Fruit fly (Drosophila melanogaster): ENCODE results near the gene mthl5.

The mthl5 gene

DNA sequence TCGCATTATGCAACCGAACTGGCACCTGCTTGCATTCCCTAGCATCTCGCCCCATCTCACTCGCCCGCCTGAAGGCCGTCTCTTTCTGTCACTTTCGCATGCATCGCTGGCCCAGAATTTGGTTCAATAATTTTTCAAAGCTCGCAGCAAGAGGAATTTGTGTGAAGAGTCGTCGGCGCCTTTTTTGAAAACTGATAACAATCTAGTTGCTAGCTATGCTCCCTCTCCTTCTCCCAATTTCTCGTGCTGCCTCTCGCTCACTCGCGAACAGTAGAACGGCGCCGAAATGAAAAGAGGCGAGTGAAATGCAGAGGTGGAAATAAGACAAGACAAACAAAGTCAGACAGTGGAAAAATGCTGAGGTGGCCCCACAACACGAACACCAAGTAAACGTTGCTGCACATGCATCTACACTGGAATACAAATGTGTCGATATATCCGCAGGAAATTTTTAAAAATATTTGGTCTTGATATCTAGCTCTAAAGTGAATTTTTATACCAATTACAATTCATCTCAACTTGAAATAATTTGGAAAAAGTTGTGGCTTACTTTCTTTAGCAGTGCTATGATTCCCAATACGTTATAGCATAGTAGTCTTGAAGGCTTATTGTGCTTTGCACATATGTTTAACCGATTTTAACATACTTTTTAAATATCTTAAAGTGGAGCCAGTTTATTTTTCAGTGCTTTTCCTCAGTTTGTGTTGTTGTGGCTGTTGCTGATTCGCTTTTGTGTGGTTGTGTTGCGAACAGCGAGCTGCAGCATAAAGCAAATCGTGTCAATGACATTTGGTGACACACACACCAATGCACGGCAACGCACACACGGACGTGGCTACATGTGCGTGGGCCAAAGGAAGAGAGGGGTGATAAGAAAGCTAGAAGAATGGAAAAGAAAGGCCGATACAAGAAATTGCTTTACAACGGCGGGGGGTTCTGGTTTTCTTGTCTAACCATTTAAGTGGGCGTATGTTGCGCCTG, 35.8 kb downstream of the mthl5 start (continued):
- TF ChIP-seq CG7271 (tag; optimal IDR thresholded peaks at IDR 0.05), result no peak
- no peak for TF ChIP-seq knrl (GFP tag; IDR thresholded peaks at IDR 0.05; ENCODE audit: partially characterized antibody)
- TF ChIP-seq CG11504 (tag; optimal IDR thresholded peaks at IDR 0.05), result peak; percentile 89
- TF ChIP-seq fd102C (GFP tag; optimal IDR thresholded peaks at IDR 0.05), result no peak
- TF ChIP-seq tin (GFP tag; optimal IDR thresholded peaks at IDR 0.05), result peak; percentile 67
- peak; percentile 48 for TF ChIP-seq CG18619 (GFP tag; optimal IDR thresholded peaks at IDR 0.05)
- no peak for TF ChIP-seq dati (GFP tag; IDR thresholded peaks at IDR 0.05)
- TF ChIP-seq sens-2 (GFP tag; IDR thresholded peaks at IDR 0.05), result peak; percentile 51; the same call in 1 of the 2 replicates
- TF ChIP-seq CG5180 (GFP tag; optimal IDR thresholded peaks at IDR 0.05), result peak; percentile 71
- peak; percentile 79 for TF ChIP-seq oc (tag; optimal IDR thresholded peaks at IDR 0.05)
- TF ChIP-seq Mad (GFP tag; optimal IDR thresholded peaks at IDR 0.05), result peak; percentile 51
- no peak for TF ChIP-seq CG8765 (GFP tag; IDR thresholded peaks at IDR 0.05)
- peak; percentile 53 for TF ChIP-seq Sry-β (GFP tag; optimal IDR thresholded peaks at IDR 0.05)
- TF ChIP-seq CG13624 (GFP tag; optimal IDR thresholded peaks at IDR 0.05), result no peak
- no peak for TF ChIP-seq Trl (optimal IDR thresholded peaks at IDR 0.05)
- TF ChIP-seq Trl (GFP tag; optimal IDR thresholded peaks at IDR 0.05), result peak; percentile 75
- 0 out of 2 replicates have a peak, but pooled peaks have one; percentile 25 for TF ChIP-seq rib (GFP tag; IDR thresholded peaks at IDR 0.05)
- TF ChIP-seq HHEX (GFP tag; optimal IDR thresholded peaks at IDR 0.05), result peak; percentile 61
- TF ChIP-seq CG8944 (GFP tag; optimal IDR thresholded peaks at IDR 0.05), result peak; percentile 72
- no peak for TF ChIP-seq CG10959 (GFP tag; IDR thresholded peaks at IDR 0.05)
- TF ChIP-seq onecut (GFP tag; IDR thresholded peaks at IDR 0.05), result peak; percentile 36
- TF ChIP-seq org-1 (GFP tag; optimal IDR thresholded peaks at IDR 0.05), result peak; percentile 73
- TF ChIP-seq tap (tag; optimal IDR thresholded peaks at IDR 0.05), result peak; percentile 80
- no peak for TF ChIP-seq Tbp (GFP tag; optimal IDR thresholded peaks at IDR 0.05)
- no peak for TF ChIP-seq CG10565 (GFP tag; optimal IDR thresholded peaks at IDR 0.05)
- TF ChIP-seq chinmo (GFP tag; IDR thresholded peaks at IDR 0.05; ENCODE audit: partially characterized antibody), result no peak
- no peak for TF ChIP-seq HLH54F (GFP tag; optimal IDR thresholded peaks at IDR 0.05)
- TF ChIP-seq CG13775 (GFP tag; optimal IDR thresholded peaks at IDR 0.05), result peak; percentile 72
- peak; percentile 89 for TF ChIP-seq trem (tag; optimal IDR thresholded peaks at IDR 0.05)
- TF ChIP-seq dysf (GFP tag; IDR thresholded peaks at IDR 0.05), result peak; percentile 48; the same call in 1 of the 3 replicates
- TF ChIP-seq CG1024 (GFP tag; IDR thresholded peaks at IDR 0.05), result no peak; the same call in none of the 2 replicates
- TF ChIP-seq E2f1 (GFP tag; IDR thresholded peaks at IDR 0.05), result peak; percentile 12; the same call in 1 of the 2 replicates
- TF ChIP-seq CG15696 (tag; optimal IDR thresholded peaks at IDR 0.05), result peak; percentile 30
- TF ChIP-seq row (GFP tag; IDR thresholded peaks at IDR 0.05), result peak; percentile 71
- TF ChIP-seq BEAF-32 (GFP tag; optimal IDR thresholded peaks at IDR 0.05), result no peak
- no peak for TF ChIP-seq ac (GFP tag; optimal IDR thresholded peaks at IDR 0.05)
- TF ChIP-seq CG7928 (GFP tag; optimal IDR thresholded peaks at IDR 0.05), result no peak
- TF ChIP-seq CG10462 (GFP tag; optimal IDR thresholded peaks at IDR 0.05), result peak; percentile 59
- TF ChIP-seq Drgx (GFP tag; IDR thresholded peaks at IDR 0.05), result peak; percentile 91
- 0 out of 2 replicates have a peak, but pooled peaks have one; percentile 7 for TF ChIP-seq CG9215 (GFP tag; IDR thresholded peaks at IDR 0.05)
- no peak for TF ChIP-seq CG7987 (GFP tag; optimal IDR thresholded peaks at IDR 0.05)
- TF ChIP-seq CG1647 (GFP tag; optimal IDR thresholded peaks at IDR 0.05), result peak; percentile 4
- TF ChIP-seq bigmax (GFP tag; optimal IDR thresholded peaks at IDR 0.05), result no peak
- peak; percentile 86 for TF ChIP-seq D19A (tag; optimal IDR thresholded peaks at IDR 0.05)
- TF ChIP-seq CG13123 (GFP tag; optimal IDR thresholded peaks at IDR 0.05), result peak; percentile 47
- peak in 1 of 3 experiments; percentile 90 for TF ChIP-seq Stat92E (GFP tag; optimal IDR thresholded peaks at IDR 0.05)
- TF ChIP-seq Dad (GFP tag; optimal IDR thresholded peaks at IDR 0.05), result peak; percentile 29
- TF ChIP-seq ewg (GFP tag; optimal IDR thresholded peaks at IDR 0.05), result peak; percentile 85

Data from whole organism, embryonic.